Fruit fly (Drosophila melanogaster) whole organism: ENCODE results near the gene Jon65Aiv.

Experiments used
- CG8478 ChIP-seq: fragments of >200 bp; optimal IDR thresholded peaks from 2 replicates; lab custom pipeline; 2018; ENCODE audit warnings: inconsistent platforms
- Dll ChIP-seq: fragments of >200 bp; optimal IDR thresholded peaks from 2 replicates; lab custom pipeline; 2017
- psq ChIP-seq: fragments of >200 bp; optimal IDR thresholded peaks from 2 replicates; lab custom pipeline; 2017

dm6 chr3L:6068178-6068577 is 29.2 kb downstream of the Jon65Aiv start:
- no peak for TF ChIP-seq CG8478 (lab: Kevin White, UChicago)
- TF ChIP-seq psq (lab: Kevin White, UChicago), result no peak
- TF ChIP-seq Dll (lab: Kevin White, UChicago), result no peak
